Worm (Caenorhabditis elegans) whole organism, L4/young adult: ENCODE results near the gene F55F10.1.

Source experiments
- W03F9.2 ChIP-seq: fragments of 150-350 bp; optimal IDR thresholded peaks from 2 replicates; lab custom pipeline; 2014; ENCODE audit warnings: missing biosample characterization, missing genetic modification characterization
- dao-5 ChIP-seq: sonication (generic microtip); optimal IDR thresholded peaks from 2 replicates; lab custom pipeline; 2016; ENCODE audit warnings: missing genotype, missing genetic modification characterization, moderate library complexity, missing compliant biosample characterization
- him-1 ChIP-seq: sonication (generic microtip); optimal IDR thresholded peaks from 2 replicates; lab custom pipeline; 2016; ENCODE audit warnings: missing genotype, missing genetic modification reagents, missing genetic modification characterization, missing compliant biosample characterization

The F55F10.1 gene

DNA sequence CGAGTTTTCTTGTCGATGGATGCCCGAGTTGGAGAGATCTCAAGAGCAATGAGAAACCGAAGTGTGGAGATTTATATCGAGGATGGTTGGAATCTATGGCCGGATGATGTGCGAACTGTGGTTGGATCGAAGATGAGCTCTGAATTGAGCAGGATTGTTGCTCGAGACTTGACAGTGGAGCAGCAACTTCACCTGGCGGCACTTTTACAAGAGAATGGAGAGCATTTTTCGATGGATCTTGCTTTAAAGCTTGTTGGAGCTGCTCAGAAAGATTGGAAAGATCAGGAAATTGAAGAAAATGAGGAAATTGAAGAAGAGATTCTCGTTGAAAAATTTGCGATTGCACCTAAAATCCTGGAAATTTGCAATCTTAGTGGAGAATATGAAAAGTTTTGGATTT lies 8.5 kb downstream of the F55F10.1 start:
- no peak for TF ChIP-seq him-1 (tag; lab: Kevin White, UChicago)
- TF ChIP-seq W03F9.2 (tag; lab: Kevin White, UChicago), result no peak
- TF ChIP-seq dao-5 (tag; lab: Kevin White, UChicago), result no peak

- TF ChIP-seq dao-5 (tag; lab: Kevin White, UChicago) (no peak), W03F9.2 (tag; lab: Kevin White, UChicago) (no peak), him-1 (tag; lab: Kevin White, UChicago) (no peak)
Observed at ce11 chrIV:4386351-4386750, 25.7 kb downstream of the F55F10.1 start, which contains the start of gene tald-1. tald-1 (plus strand) TSS chrIV:4386651.

DNA sequence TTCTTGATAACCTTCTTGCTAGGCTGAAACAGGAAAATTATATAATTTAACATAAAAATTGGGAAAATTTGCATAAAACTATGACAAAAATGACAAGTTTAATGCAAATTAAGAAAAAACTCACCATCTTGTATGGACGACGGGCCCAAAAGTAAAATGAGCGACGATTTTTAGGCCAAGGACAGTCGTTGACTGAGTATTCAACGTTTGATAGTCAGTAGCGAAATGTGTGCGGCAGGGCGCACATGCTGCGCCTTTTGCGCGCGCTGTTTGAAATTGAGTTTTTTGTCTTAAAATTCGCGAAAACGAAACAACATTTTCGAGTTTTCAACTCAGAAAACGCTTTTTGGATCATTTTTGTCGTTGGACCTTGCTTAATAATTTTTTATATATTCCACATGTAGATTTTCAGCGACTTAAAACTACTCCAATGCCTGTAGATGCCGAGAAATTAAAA lies 29.8 kb downstream of the F55F10.1 start, which contains the start of the genes rpl-7A and set-21:
Gene rpl-7A (minus strand): TSS at position 153 of the 457 bp plus-strand sequence.
Gene set-21 (plus strand): TSS at position 407 of the 457 bp plus-strand sequence.
- TF ChIP-seq W03F9.2 (tag; lab: Kevin White, UChicago) (peak; percentile 79), him-1 (tag; lab: Kevin White, UChicago) (peak; percentile 73), dao-5 (tag; lab: Kevin White, UChicago) (no peak)

- TF ChIP-seq him-1 (tag; lab: Kevin White, UChicago) (no peak), W03F9.2 (tag; lab: Kevin White, UChicago) (peak; percentile 29)
Observed at ce11 chrIV:4393488-4393887, 32.9 kb downstream of the F55F10.1 start.

DNA sequence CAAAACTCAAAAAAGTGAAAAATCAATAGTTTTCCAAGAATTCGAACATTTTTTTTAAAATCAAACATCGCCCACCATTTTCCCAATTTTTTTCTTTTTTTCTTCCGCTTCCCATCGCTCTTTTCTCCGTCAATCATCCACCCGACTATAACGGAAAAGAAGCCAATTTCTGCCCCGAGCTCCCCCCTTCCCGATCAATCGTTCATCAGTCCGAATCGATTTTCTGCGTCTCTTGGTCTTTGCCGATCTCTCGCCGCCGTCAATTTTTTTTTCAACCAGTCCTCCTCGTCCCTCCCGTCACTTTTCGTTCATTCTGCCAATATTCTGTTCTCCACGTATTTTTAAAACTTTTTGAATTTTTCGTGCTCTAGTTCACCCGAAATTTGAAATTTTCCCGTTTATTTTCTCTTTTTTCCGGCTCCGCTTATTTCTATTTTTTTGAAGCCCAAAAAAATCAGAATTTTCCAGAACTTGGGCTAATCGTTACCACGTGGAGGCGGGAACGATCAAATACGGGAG lies 33.4 kb downstream of the F55F10.1 start, which contains the start of gene ell-1:
Gene ell-1 (plus strand): TSS at position 469 of the 519 bp plus-strand sequence.
- no peak for TF ChIP-seq W03F9.2 (tag; lab: Kevin White, UChicago)
- no peak for TF ChIP-seq dao-5 (tag; lab: Kevin White, UChicago)
- no peak for TF ChIP-seq him-1 (tag; lab: Kevin White, UChicago)

ce11 chrIV:4395555-4395954 lies 34.9 kb downstream of the F55F10.1 start:
- no peak for TF ChIP-seq him-1 (tag; lab: Kevin White, UChicago)
- TF ChIP-seq W03F9.2 (tag; lab: Kevin White, UChicago), result no peak
- TF ChIP-seq dao-5 (tag; lab: Kevin White, UChicago), result no peak

DNA sequence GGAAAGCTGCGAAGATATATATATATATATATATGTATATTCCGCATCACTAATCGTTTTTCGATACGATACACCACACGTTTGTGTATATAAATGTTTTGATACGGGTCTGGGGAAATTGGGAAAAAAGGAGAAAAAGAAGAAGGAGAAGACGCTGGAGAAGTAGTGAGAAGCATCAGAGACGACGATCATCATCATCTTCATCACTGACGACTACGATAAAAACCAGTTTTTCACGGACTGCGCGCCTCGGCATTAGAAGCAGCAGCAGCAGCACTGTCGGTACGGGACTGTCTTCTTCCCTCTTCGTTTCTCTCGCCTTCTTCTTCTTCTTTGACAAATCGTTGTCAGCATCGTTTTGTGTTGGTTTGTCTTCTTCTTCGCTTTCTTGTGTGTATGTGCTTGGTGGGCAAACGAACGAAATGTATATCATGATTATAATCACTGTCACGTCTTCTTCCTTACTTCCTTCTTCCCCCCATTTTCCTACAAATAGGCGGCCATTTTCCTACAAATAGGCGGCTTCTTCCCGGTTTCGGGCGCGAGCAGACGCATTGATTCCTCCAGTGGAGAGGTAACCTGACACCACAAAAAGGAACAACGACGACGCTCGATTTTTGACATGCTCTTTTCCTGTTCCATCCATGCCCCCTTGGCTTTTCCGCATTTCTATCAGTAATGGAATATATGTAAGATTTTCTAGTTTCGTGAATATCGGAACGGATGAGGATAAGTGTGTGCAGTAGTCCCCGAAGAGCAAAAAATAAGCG lies 35.6 kb downstream of the F55F10.1 start:
- TF ChIP-seq him-1 (tag; lab: Kevin White, UChicago) (no peak), dao-5 (tag; lab: Kevin White, UChicago) (no peak), W03F9.2 (tag; lab: Kevin White, UChicago) (no peak)

DNA sequence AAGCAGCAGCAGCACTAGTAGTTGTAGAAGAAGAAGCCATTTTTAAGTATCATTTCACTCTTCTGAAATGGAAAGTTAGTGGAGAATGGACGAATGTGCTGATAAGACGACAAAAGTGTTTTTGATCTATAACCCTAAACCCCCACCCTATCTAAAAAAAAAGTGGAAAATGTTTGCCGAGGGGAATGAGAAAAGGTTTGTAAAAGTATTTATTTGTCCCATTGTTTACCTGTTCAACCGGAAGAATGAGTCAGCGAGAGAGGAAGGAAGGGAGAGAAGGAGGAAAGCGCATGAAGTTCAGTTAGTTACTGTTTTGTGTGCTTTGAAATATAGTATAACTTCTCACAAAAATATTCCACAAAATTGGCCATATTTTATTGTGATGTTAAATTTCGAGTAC lies 36.5 kb downstream of the F55F10.1 start:
- no peak for TF ChIP-seq W03F9.2 (tag; lab: Kevin White, UChicago)
- no peak for TF ChIP-seq him-1 (tag; lab: Kevin White, UChicago)
- no peak for TF ChIP-seq dao-5 (tag; lab: Kevin White, UChicago)

DNA sequence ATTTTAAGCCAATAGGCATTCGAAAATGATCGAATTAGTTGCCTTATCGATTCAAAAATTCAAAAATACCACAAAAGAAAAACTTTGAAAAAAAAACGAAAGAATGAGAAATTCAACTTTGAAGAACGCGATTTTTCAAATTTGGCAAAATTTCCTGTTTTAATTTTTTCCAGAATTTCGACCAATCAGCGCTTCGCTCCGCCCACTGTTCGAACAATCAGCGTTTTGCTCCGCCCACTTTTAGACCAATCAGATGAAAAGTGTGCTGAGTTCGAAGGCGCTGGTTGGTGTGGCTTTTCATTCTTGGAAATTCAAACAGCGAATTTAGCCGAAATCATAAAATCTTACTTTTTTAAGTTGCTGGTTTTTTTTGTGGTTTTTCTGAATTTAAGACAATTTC lies 36.9 kb downstream of the F55F10.1 start:
- no peak for TF ChIP-seq W03F9.2 (tag; lab: Kevin White, UChicago)
- TF ChIP-seq him-1 (tag; lab: Kevin White, UChicago), result no peak
- TF ChIP-seq dao-5 (tag; lab: Kevin White, UChicago), result no peak

DNA sequence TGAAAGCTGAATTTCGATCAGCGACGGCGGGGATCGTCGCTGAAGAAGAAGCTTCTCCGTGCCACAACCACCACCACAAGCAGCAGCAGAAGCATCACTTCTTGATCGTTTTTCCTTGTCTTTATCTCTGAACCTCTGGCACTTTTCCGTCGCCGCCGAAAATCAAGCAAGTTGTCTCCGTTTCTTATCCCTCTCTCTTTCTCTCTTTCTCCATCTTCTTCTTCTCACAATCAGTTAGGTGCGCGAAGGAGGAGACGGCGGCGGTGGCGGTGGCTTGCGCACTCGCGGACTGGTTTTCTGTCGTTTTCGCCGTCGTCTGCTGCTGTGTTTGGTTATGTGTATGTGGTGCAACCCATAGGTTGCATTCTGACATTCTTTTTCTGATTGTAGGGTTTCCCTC lies 37.8 kb downstream of the F55F10.1 start:
- TF ChIP-seq him-1 (tag; lab: Kevin White, UChicago), result no peak
- TF ChIP-seq W03F9.2 (tag; lab: Kevin White, UChicago), result no peak
- TF ChIP-seq dao-5 (tag; lab: Kevin White, UChicago), result no peak

DNA sequence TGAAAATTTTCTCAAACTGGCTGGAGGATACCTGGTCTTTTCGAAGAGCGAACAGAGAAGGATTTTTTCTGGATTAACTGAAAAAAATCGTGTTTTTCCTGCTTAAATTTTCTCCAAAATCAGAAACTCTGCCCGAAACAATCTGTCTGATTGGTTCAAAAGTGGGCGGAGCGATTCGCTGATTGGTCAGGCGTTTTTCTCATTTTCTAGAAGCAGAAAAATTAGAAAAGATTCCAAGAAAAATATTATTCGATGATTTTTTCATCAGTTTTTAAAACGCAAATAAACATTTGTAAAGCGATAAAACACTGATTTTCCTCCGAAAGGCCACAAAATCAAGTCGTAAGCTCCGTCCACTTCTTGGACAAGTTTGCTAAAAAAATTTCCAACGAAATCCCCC lies 38.3 kb downstream of the F55F10.1 start:
- TF ChIP-seq him-1 (tag; lab: Kevin White, UChicago), result no peak
- no peak for TF ChIP-seq dao-5 (tag; lab: Kevin White, UChicago)
- TF ChIP-seq W03F9.2 (tag; lab: Kevin White, UChicago), result no peak

DNA sequence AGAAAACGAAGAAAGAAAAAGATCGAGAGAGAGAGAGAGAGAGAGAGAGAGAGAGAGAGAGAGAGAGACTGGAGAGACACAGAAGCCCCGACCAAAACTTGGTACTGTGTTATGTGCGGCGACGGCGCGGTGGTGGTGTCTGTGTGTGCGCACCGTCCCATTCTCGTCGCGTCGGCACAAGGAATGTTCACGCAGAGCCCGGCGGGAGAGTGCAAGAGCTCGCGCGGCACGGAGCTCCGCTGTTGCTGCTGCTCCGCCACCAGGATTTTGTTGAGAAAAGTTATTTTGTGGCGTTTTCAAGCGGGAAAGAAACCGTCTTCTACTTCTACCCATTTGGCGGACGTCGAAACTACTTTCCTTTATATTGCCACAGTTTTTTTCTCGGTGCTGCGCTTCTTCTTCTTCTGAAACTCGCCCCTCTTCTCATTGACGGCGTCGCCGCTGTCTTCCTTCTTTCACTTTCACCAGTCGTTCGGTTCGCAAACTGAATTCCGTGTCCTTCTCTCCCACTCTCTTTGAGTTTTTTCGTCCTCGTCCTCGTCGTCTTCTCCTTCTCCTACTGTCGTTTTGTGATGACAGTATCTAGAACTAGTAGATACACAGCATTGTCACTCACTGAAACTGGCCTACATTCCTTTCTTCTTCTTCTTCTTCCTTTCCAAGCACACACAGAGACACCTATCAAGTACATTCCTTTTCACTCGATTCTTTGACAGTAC lies 38.9 kb downstream of the F55F10.1 start:
- TF ChIP-seq him-1 (tag; lab: Kevin White, UChicago) (no peak), W03F9.2 (tag; lab: Kevin White, UChicago) (no peak), dao-5 (tag; lab: Kevin White, UChicago) (no peak)
